Fruit fly (Drosophila melanogaster) whole organism, embryonic: Measurements from ENCODE around the gene CG17801.

Source experiments
- Atf3 ChIP-seq: fragments of 200-800 bp; sonication (Bioruptor generic); optimal IDR thresholded peaks from 3 replicates; lab custom pipeline; 2016; ENCODE audit warnings: missing biosample characterization, missing genetic modification characterization
- Awh ChIP-seq: fragments of 200-800 bp; sonication (Bioruptor generic); IDR thresholded peaks from 2 replicates; pipeline ENCODE4, ENCODE4 v1.3.6; 2022; ENCODE audit warnings: missing biosample characterization, missing genetic modification characterization
- B-H1 ChIP-seq: fragments of 200-800 bp; sonication (Bioruptor generic); IDR thresholded peaks from 3 replicates; pipeline ENCODE4 v1.3.6; 2022; ENCODE audit warnings: missing biosample characterization, missing genetic modification characterization
- Bteb2 ChIP-seq: fragments of 200-800 bp; sonication (Bioruptor generic); optimal IDR thresholded peaks from 2 replicates; lab custom pipeline; 2016; ENCODE audit warnings: missing biosample characterization, missing genetic modification characterization
- CG10565 ChIP-seq: fragments of 200-800 bp; sonication (Bioruptor generic); optimal IDR thresholded peaks from 3 replicates; lab custom pipeline; 2016; ENCODE audit warnings: missing biosample characterization, mild to moderate bottlenecking, missing genetic modification characterization
- CG11723 ChIP-seq: fragments of 200-800 bp; sonication (Bioruptor generic); optimal IDR thresholded peaks from 2 replicates; lab custom pipeline; 2017; ENCODE audit warnings: missing biosample characterization, mild to moderate bottlenecking, missing genetic modification characterization
- CG12219 ChIP-seq: fragments of 200-800 bp; sonication (Bioruptor generic); optimal IDR thresholded peaks from 3 replicates; lab custom pipeline; 2018; ENCODE audit warnings: missing biosample characterization, mild to moderate bottlenecking, missing genetic modification characterization
- CG12659 ChIP-seq: fragments of 200-800 bp; sonication (Bioruptor generic); optimal IDR thresholded peaks from 3 replicates; lab custom pipeline; 2017; ENCODE audit warnings: mild to moderate bottlenecking, missing biosample characterization, missing genetic modification reagents, missing genetic modification characterization
- CG13296 ChIP-seq: fragments of 200-800 bp; sonication (Bioruptor generic); optimal IDR thresholded peaks from 3 replicates; lab custom pipeline; 2018; ENCODE audit warnings: missing biosample characterization, mild to moderate bottlenecking, missing genetic modification characterization
- CG14050 ChIP-seq: fragments of 200-800 bp; sonication (Bioruptor generic); IDR thresholded peaks from 3 replicates; pipeline ENCODE4 v1.3.6; 2022; ENCODE audit warnings: missing biosample characterization, missing genetic modification characterization
- CG16813 ChIP-seq: fragments of 200-800 bp; sonication (Bioruptor generic); IDR thresholded peaks from 3 replicates; pipeline ENCODE4 v1.3.6; 2022; ENCODE audit warnings: missing biosample characterization, missing genetic modification characterization; ENCODE audit not compliant: partially characterized antibody
- CG16815 ChIP-seq: fragments of 200-800 bp; sonication (Bioruptor generic); optimal IDR thresholded peaks from 3 replicates; lab custom pipeline; 2017; ENCODE audit warnings: missing biosample characterization, mild to moderate bottlenecking, missing genetic modification characterization
- CG3065 ChIP-seq: fragments of 200-800 bp; sonication (Bioruptor generic); optimal IDR thresholded peaks from 2 replicates; lab custom pipeline; 2016; ENCODE audit warnings: missing biosample characterization, missing genetic modification characterization
- CG31224 ChIP-seq: fragments of 200-800 bp; sonication (Bioruptor generic); IDR thresholded peaks from 2 replicates; pipeline ENCODE4 v1.3.6; 2022; ENCODE audit warnings: missing biosample characterization, missing genetic modification characterization
- CG34422 ChIP-seq: fragments of 200-800 bp; sonication (Bioruptor generic); IDR thresholded peaks from 3 replicates; pipeline ENCODE4 v1.3.6; 2022; ENCODE audit warnings: missing biosample characterization, missing genetic modification characterization
- CG6683 ChIP-seq: fragments of 200-800 bp; sonication (Bioruptor generic); optimal IDR thresholded peaks from 2 replicates; lab custom pipeline; 2017; ENCODE audit warnings: missing biosample characterization, mild to moderate bottlenecking, missing genetic modification characterization, missing genetic modification reagents
- CG7839 ChIP-seq: fragments of 200-800 bp; sonication (Bioruptor generic); optimal IDR thresholded peaks from 3 replicates; lab custom pipeline; 2018; ENCODE audit warnings: missing biosample characterization, mild to moderate bottlenecking, missing genetic modification characterization, moderate library complexity
- CG9932 ChIP-seq: fragments of 200-800 bp; sonication (Bioruptor generic); IDR thresholded peaks from 2 replicates; pipeline ENCODE4 v1.3.6; 2022; ENCODE audit warnings: missing biosample characterization, missing genetic modification characterization
- Chrac-16 ChIP-seq: fragments of 200-800 bp; sonication (Bioruptor generic); optimal IDR thresholded peaks from 3 replicates; lab custom pipeline; 2016; ENCODE audit warnings: missing biosample characterization, missing genetic modification characterization
- CoRest ChIP-seq: fragments of 200-800 bp; sonication (Bioruptor generic); optimal IDR thresholded peaks from 3 replicates; lab custom pipeline; 2018; ENCODE audit warnings: missing biosample characterization, mild to moderate bottlenecking, missing genetic modification characterization, moderate library complexity
- Fer1 ChIP-seq: fragments of 200-800 bp; sonication (Bioruptor generic); optimal IDR thresholded peaks from 2 replicates; lab custom pipeline; 2017; ENCODE audit warnings: missing biosample characterization, mild to moderate bottlenecking, missing genetic modification characterization
- HmgZ ChIP-seq: fragments of 200-800 bp; sonication (Bioruptor generic); optimal IDR thresholded peaks from 2 replicates; lab custom pipeline; 2018; ENCODE audit warnings: missing biosample characterization, mild to moderate bottlenecking, missing genetic modification characterization
- Hmr ChIP-seq: fragments of 200-800 bp; sonication (Bioruptor generic); optimal IDR thresholded peaks from 3 replicates; lab custom pipeline; 2017; ENCODE audit warnings: mild to moderate bottlenecking, missing biosample characterization, missing genetic modification reagents, missing genetic modification characterization
- Meics ChIP-seq: fragments of 200-800 bp; sonication (Bioruptor generic); optimal IDR thresholded peaks from 2 replicates; lab custom pipeline; 2017; ENCODE audit warnings: missing biosample characterization, mild to moderate bottlenecking, missing genetic modification characterization
- PHDP ChIP-seq: fragments of 200-800 bp; sonication (Bioruptor generic); optimal IDR thresholded peaks from 3 replicates; lab custom pipeline; 2018; ENCODE audit warnings: missing biosample characterization, mild to moderate bottlenecking, missing genetic modification characterization, moderate library complexity
- Poxn ChIP-seq: fragments of 200-800 bp; sonication (Bioruptor generic); IDR thresholded peaks from 2 replicates; pipeline ENCODE4 v1.3.6; 2022; ENCODE audit warnings: missing biosample characterization, missing genetic modification characterization
- Sox100B ChIP-seq: fragments of 200-800 bp; sonication (Bioruptor generic); optimal IDR thresholded peaks from 3 replicates; lab custom pipeline; 2018; ENCODE audit warnings: missing biosample characterization, mild to moderate bottlenecking, missing genetic modification characterization
- Stat92E ChIP-seq, 3 experiments: fragments of >200 bp in 2 of 3; fragments of 200-800 bp in 1 of 3; sonication (Bioruptor generic) in 1 of 3; optimal IDR thresholded peaks; 2 replicates each; lab custom pipeline; 2017 to 2019; ENCODE audit warnings: missing biosample characterization in 3 of 3, missing genetic modification characterization in 3 of 3, mild to moderate bottlenecking in 1 of 3, moderate library complexity in 1 of 3
- cato ChIP-seq: fragments of 200-800 bp; sonication (Bioruptor generic); optimal IDR thresholded peaks from 2 replicates; lab custom pipeline; 2016; ENCODE audit warnings: missing biosample characterization, missing genetic modification characterization, borderline replicate concordance
- crc ChIP-seq: fragments of 200-800 bp; sonication (Bioruptor generic); optimal IDR thresholded peaks from 2 replicates; lab custom pipeline; 2016; ENCODE audit warnings: missing biosample characterization, missing genetic modification characterization
- dmrt11E ChIP-seq: fragments of 200-800 bp; sonication (Bioruptor generic); optimal IDR thresholded peaks from 3 replicates; lab custom pipeline; 2018; ENCODE audit warnings: missing biosample characterization, mild to moderate bottlenecking, missing genetic modification characterization, moderate library complexity
- dpn ChIP-seq, 2 experiments: fragments of 200-800 bp; sonication (Bioruptor generic); optimal IDR thresholded peaks; 3 replicates each; lab custom pipeline; 2016; ENCODE audit warnings: missing biosample characterization in 2 of 2, missing genetic modification characterization in 2 of 2
- fd3F ChIP-seq: fragments of 200-800 bp; sonication (Bioruptor generic); optimal IDR thresholded peaks from 2 replicates; lab custom pipeline; 2018; ENCODE audit warnings: missing biosample characterization, mild to moderate bottlenecking, missing genetic modification characterization, moderate library complexity
- gfzf ChIP-seq: fragments of 200-800 bp; sonication (Bioruptor generic); optimal IDR thresholded peaks from 2 replicates; lab custom pipeline; 2016; ENCODE audit warnings: missing biosample characterization, mild to moderate bottlenecking, missing genetic modification characterization, moderate library complexity
- grau ChIP-seq: fragments of 200-800 bp; optimal IDR thresholded peaks from 3 replicates; lab custom pipeline; 2019; ENCODE audit warnings: missing biosample characterization, mild to moderate bottlenecking, missing genetic modification characterization, moderate library complexity
- gsb ChIP-seq: fragments of 200-800 bp; sonication (Bioruptor generic); IDR thresholded peaks from 2 replicates; pipeline ENCODE4 v1.3.6; 2022; ENCODE audit warnings: missing biosample characterization, missing genetic modification characterization
- ind ChIP-seq: fragments of 200-800 bp; sonication (Bioruptor generic); optimal IDR thresholded peaks from 3 replicates; lab custom pipeline; 2016; ENCODE audit warnings: missing biosample characterization, missing genetic modification characterization
- ken ChIP-seq: fragments of 200-800 bp; sonication (Bioruptor generic); IDR thresholded peaks from 3 replicates; pipeline ENCODE4 v1.3.6; 2022; ENCODE audit warnings: missing biosample characterization, missing genetic modification characterization
- peb ChIP-seq: fragments of 200-800 bp; sonication (Bioruptor generic); IDR thresholded peaks from 2 replicates; pipeline ENCODE4 v1.3.6; 2022; ENCODE audit warnings: missing biosample characterization, missing genetic modification characterization
- repo ChIP-seq: fragments of 200-800 bp; sonication (Bioruptor generic); optimal IDR thresholded peaks from 2 replicates; lab custom pipeline; 2016; ENCODE audit warnings: missing biosample characterization, missing genetic modification characterization
- rib ChIP-seq: fragments of 200-800 bp; sonication (Bioruptor generic); IDR thresholded peaks from 2 replicates; pipeline ENCODE4 v1.3.6; 2022; ENCODE audit warnings: missing biosample characterization, missing genetic modification characterization
- salm ChIP-seq: fragments of 200-800 bp; sonication (Bioruptor generic); optimal IDR thresholded peaks from 2 replicates; lab custom pipeline; 2018; ENCODE audit warnings: missing biosample characterization, mild to moderate bottlenecking, missing genetic modification characterization
- sisA ChIP-seq: fragments of 200-800 bp; sonication (Bioruptor generic); IDR thresholded peaks from 2 replicates; pipeline ENCODE4 v1.3.6; 2022; ENCODE audit warnings: missing biosample characterization, missing genetic modification characterization
- tap ChIP-seq: fragments of 200-800 bp; optimal IDR thresholded peaks from 3 replicates; lab custom pipeline; 2019; ENCODE audit warnings: missing biosample characterization, mild to moderate bottlenecking, missing genetic modification characterization, moderate library complexity
- twi ChIP-seq: fragments of 200-800 bp; optimal IDR thresholded peaks from 2 replicates; lab custom pipeline; 2019; ENCODE audit warnings: missing biosample characterization, mild to moderate bottlenecking, missing genetic modification characterization, moderate library complexity
- unpg ChIP-seq: fragments of 200-800 bp; sonication (Bioruptor generic); optimal IDR thresholded peaks from 3 replicates; lab custom pipeline; 2018; ENCODE audit warnings: missing biosample characterization, mild to moderate bottlenecking, missing genetic modification characterization, moderate library complexity
- vfl ChIP-seq: fragments of 200-800 bp; sonication (Bioruptor generic); optimal IDR thresholded peaks from 2 replicates; lab custom pipeline; 2016; ENCODE audit warnings: missing biosample characterization, missing genetic modification characterization
- z ChIP-seq: fragments of 200-800 bp; sonication (Bioruptor generic); IDR thresholded peaks from 3 replicates; pipeline ENCODE4 v1.3.6; 2022; ENCODE audit warnings: missing biosample characterization, missing genetic modification characterization

The CG17801 gene

dm6 chr3R:17810951-17811706, 4.2 kb upstream of the CG17801 start, which contains the start of the genes Alg1 and tinc (continued):
- TF ChIP-seq ind, result peak; percentile 49
- TF ChIP-seq salm, result no peak
- TF ChIP-seq CG3065 (GFP tag; lab: Kevin White, UChicago), result no peak
- peak; percentile 62 for TF ChIP-seq HmgZ
- TF ChIP-seq peb, result no peak
- peak; percentile 71 for TF ChIP-seq fd3F (GFP tag; lab: Kevin White, UChicago)
- peak; percentile 89 for TF ChIP-seq gfzf (GFP tag; lab: Kevin White, UChicago)
- TF ChIP-seq Hmr (GFP tag; lab: Kevin White, UChicago), result peak; percentile 76
- peak; percentile 58 for TF ChIP-seq dmrt11E (tag; lab: Kevin White, UChicago)
- no peak for TF ChIP-seq CG10565 (GFP tag; lab: Kevin White, UChicago)
- no peak for TF ChIP-seq CG12219 (GFP tag; lab: Kevin White, UChicago)
- TF ChIP-seq CG6683, result peak; percentile 46
- no peak for TF ChIP-seq Atf3 (GFP tag; lab: Kevin White, UChicago)
- peak; percentile 14 for TF ChIP-seq CG11723 (GFP tag; lab: Kevin White, UChicago)
- TF ChIP-seq CG12659 (GFP tag; lab: Kevin White, UChicago), result peak; percentile 81
- TF ChIP-seq CG9932 (GFP tag; lab: Robert Waterston, UW), result peak; percentile 76
- no peak for TF ChIP-seq crc (GFP tag; lab: Kevin White, UChicago)
- peak; percentile 86 for TF ChIP-seq PHDP (tag; lab: Kevin White, UChicago)
- TF ChIP-seq Sox100B, result peak; percentile 59
- TF ChIP-seq CG31224, result peak; percentile 28; the same call in 1 of the 2 replicates
- TF ChIP-seq Chrac-16 (GFP tag; lab: Kevin White, UChicago), result peak; percentile 63
- TF ChIP-seq Poxn, result 0 out of 2 replicates have a peak, but pooled peaks have one; percentile 7
- TF ChIP-seq repo (GFP tag; lab: Kevin White, UChicago), result no peak
- TF ChIP-seq rib (GFP tag; lab: Robert Waterston, UW), result peak; percentile 42; the same call in 1 of the 2 replicates
- TF ChIP-seq dpn (GFP tag; optimal IDR thresholded peaks at IDR 0.05; lab: Kevin White, UChicago), result peak; percentile 46 to 72
- peak; percentile 65 for TF ChIP-seq Fer1 (GFP tag; lab: Kevin White, UChicago)
- TF ChIP-seq CG16813, result 0 out of 3 replicates have a peak, but pooled peaks have one; percentile 39
- TF ChIP-seq CG34422 (GFP tag; lab: Robert Waterston, UW), result peak; percentile 16; the same call in 1 of the 3 replicates
- peak; percentile 67 for TF ChIP-seq Meics (GFP tag; lab: Kevin White, UChicago)
- peak; percentile 35; the same call in 1 of the 3 replicates for TF ChIP-seq z (GFP tag; lab: Robert Waterston, UW)
- peak; percentile 77 for TF ChIP-seq CG7839 (tag; lab: Kevin White, UChicago)
- peak; percentile 80 for TF ChIP-seq grau (tag; lab: Kevin White, UChicago)
- no peak; the same call in 2 of the 3 replicates for TF ChIP-seq CG14050 (GFP tag; lab: Robert Waterston, UW)
- TF ChIP-seq B-H1 (GFP tag; lab: Robert Waterston, UW), result no peak
- TF ChIP-seq Stat92E (GFP tag; optimal IDR thresholded peaks at IDR 0.05; lab: Kevin White, UChicago), result peak in 1 of 3 experiments; percentile 71
- TF ChIP-seq CG16815 (GFP tag; lab: Kevin White, UChicago), result no peak
- peak; percentile 84 for TF ChIP-seq CoRest (tag; lab: Kevin White, UChicago)
- peak; percentile 26 for TF ChIP-seq Bteb2 (GFP tag; lab: Kevin White, UChicago)
- no peak for TF ChIP-seq sisA (GFP tag; lab: Robert Waterston, UW)
- TF ChIP-seq ken (GFP tag; lab: Robert Waterston, UW), result peak; percentile 15; the same call in 1 of the 3 replicates
- peak; percentile 70 for TF ChIP-seq tap (tag; lab: Kevin White, UChicago)
- peak; percentile 5 for TF ChIP-seq cato (GFP tag; lab: Kevin White, UChicago)
- peak; percentile 83 for TF ChIP-seq unpg
- TF ChIP-seq vfl (GFP tag; lab: Kevin White, UChicago), result no peak
- no peak for TF ChIP-seq gsb (GFP tag; lab: Robert Waterston, UW)
- peak; percentile 25; the same call in 1 of the 2 replicates for TF ChIP-seq Awh (GFP tag; lab: Robert Waterston, UW)
- TF ChIP-seq CG13296 (GFP tag; lab: Kevin White, UChicago), result peak; percentile 81
- TF ChIP-seq twi (tag; lab: Kevin White, UChicago), result peak; percentile 63
